Worm (Caenorhabditis elegans) whole organism, L1 larva: Measurements from ENCODE around the gene osg-1.

ENCODE experiments used
- C16A3.4 ChIP-seq: fragments of 150-350 bp; optimal IDR thresholded peaks from 2 replicates; lab custom pipeline; 2014; ENCODE audit warnings: missing biosample characterization, missing genetic modification characterization
- F16B12.6 ChIP-seq: fragments of 150-350 bp; optimal IDR thresholded peaks from 2 replicates; lab custom pipeline; 2014; ENCODE audit warnings: missing biosample characterization, missing genetic modification characterization
- Y116A8C.19 ChIP-seq: sonication (generic microtip); optimal IDR thresholded peaks from 2 replicates; lab custom pipeline; 2016; ENCODE audit warnings: missing compliant biosample characterization, missing genetic modification characterization, borderline replicate concordance
- aha-1 ChIP-seq: fragments of 150-350 bp; optimal IDR thresholded peaks from 2 replicates; lab custom pipeline; 2014; ENCODE audit warnings: missing biosample characterization, missing genetic modification characterization
- blmp-1 ChIP-seq: fragments of 150-350 bp; optimal IDR thresholded peaks from 2 replicates; lab custom pipeline; 2014; ENCODE audit warnings: missing biosample characterization, missing genetic modification characterization
- ceh-63 ChIP-seq: fragments of 200-800 bp; sonication (Bioruptor generic); optimal IDR thresholded peaks from 2 replicates; lab custom pipeline; 2018; ENCODE audit warnings: mild to moderate bottlenecking, missing genetic modification characterization, missing compliant biosample characterization
- ceh-82 ChIP-seq, 3 experiments: fragments of 150-350 bp in 1 of 3; sonication (generic microtip) in 2 of 3; optimal IDR thresholded peaks; 2 replicates each; lab custom pipeline; 2014 to 2017; ENCODE audit warnings: missing biosample characterization in 3 of 3, missing genetic modification characterization in 3 of 3
- ceh-88 ChIP-seq: fragments of 200-800 bp; sonication (Bioruptor generic); IDR thresholded peaks from 2 replicates; pipeline ENCODE4 v1.3.6; 2022; ENCODE audit warnings: missing genetic modification characterization, missing compliant biosample characterization
- ces-1 ChIP-seq: fragments of 150-350 bp; optimal IDR thresholded peaks from 2 replicates; lab custom pipeline; 2014; ENCODE audit warnings: missing biosample characterization, missing genetic modification reagents, missing genetic modification characterization
- dpl-1 ChIP-seq, 3 experiments: fragments of 150-350 bp in 2 of 3; sonication (generic microtip) in 1 of 3; optimal IDR thresholded peaks; 2 replicates each; lab custom pipeline; 2014 to 2017; ENCODE audit warnings: missing biosample characterization in 3 of 3, missing genetic modification characterization in 3 of 3, missing genetic modification reagents in 3 of 3
- efl-1 ChIP-seq, 4 experiments: fragments of 150-350 bp; optimal IDR thresholded peaks in 3 of 4; peaks in 1 of 4; 1 replicate in 1 of 4; 2 replicates in 3 of 4; lab custom pipeline; 2014; ENCODE audit warnings: missing biosample characterization in 2 of 4, missing genetic modification characterization in 2 of 4, missing genetic modification reagents in 2 of 4
- egl-27 ChIP-seq, 2 experiments: fragments of 150-350 bp in 1 of 2; sonication (generic microtip); optimal IDR thresholded peaks; 3 replicates each; lab custom pipeline; 2017 to 2018; ENCODE audit warnings: missing biosample characterization in 2 of 2, missing genetic modification characterization in 2 of 2, missing genetic modification reagents in 2 of 2
- elt-3 ChIP-seq, 6 experiments: fragments of 150-350 bp in 1 of 6; sonication (generic microtip); optimal IDR thresholded peaks; 2 replicates each; lab custom pipeline; 2017 to 2018; ENCODE audit warnings: missing biosample characterization in 6 of 6, missing genetic modification characterization in 6 of 6, inconsistent platforms in 1 of 6
- ets-5 ChIP-seq: fragments of 200-800 bp; sonication (Bioruptor generic); IDR thresholded peaks from 2 replicates; pipeline ENCODE4 v1.3.6; 2022; ENCODE audit warnings: missing genetic modification characterization, missing compliant biosample characterization
- fkh-8 ChIP-seq: sonication (generic microtip); optimal IDR thresholded peaks from 2 replicates; lab custom pipeline; 2016; ENCODE audit warnings: mild to moderate bottlenecking, missing genetic modification characterization, missing compliant biosample characterization
- grh-1 ChIP-seq: fragments of 200-800 bp; sonication (Bioruptor generic); IDR thresholded peaks from 2 replicates; pipeline ENCODE4 v1.3.6; 2022; ENCODE audit warnings: missing genetic modification reagents, missing genetic modification characterization, missing compliant biosample characterization
- hlh-17 ChIP-seq: fragments of 200-800 bp; sonication (Bioruptor generic); optimal IDR thresholded peaks from 2 replicates; lab custom pipeline; 2018; ENCODE audit warnings: missing genetic modification characterization, mild to moderate bottlenecking, missing compliant biosample characterization, moderate library complexity, borderline replicate concordance
- irx-1 ChIP-seq: sonication (generic microtip); optimal IDR thresholded peaks from 2 replicates; lab custom pipeline; 2016; ENCODE audit warnings: missing genetic modification characterization, missing compliant biosample characterization
- jun-1 ChIP-seq: fragments of 150-350 bp; optimal IDR thresholded peaks from 2 replicates; lab custom pipeline; 2014; ENCODE audit warnings: missing biosample characterization, missing genetic modification reagents, missing genetic modification characterization
- lin-15B ChIP-seq: fragments of 150-350 bp; sonication (generic microtip); optimal IDR thresholded peaks from 3 replicates; lab custom pipeline; 2014; ENCODE audit warnings: missing biosample characterization, missing genetic modification characterization
- lin-35 ChIP-seq, 2 experiments: fragments of 150-350 bp; optimal IDR thresholded peaks; 2 replicates each; lab custom pipeline; 2014; ENCODE audit warnings: missing biosample characterization in 2 of 2, missing genetic modification characterization in 2 of 2, missing genetic modification reagents in 2 of 2
- lir-3 ChIP-seq: sonication (generic microtip); optimal IDR thresholded peaks from 2 replicates; lab custom pipeline; 2016; ENCODE audit warnings: mild to moderate bottlenecking, missing genetic modification characterization, moderate library complexity, missing compliant biosample characterization; ENCODE audit not compliant: poor library complexity
- mab-9 ChIP-seq: fragments of 200-800 bp; sonication (Bioruptor generic); IDR thresholded peaks from 2 replicates; pipeline ENCODE4 v1.3.6; 2022; ENCODE audit warnings: missing genetic modification reagents, missing genetic modification characterization, missing compliant biosample characterization
- mdl-1 ChIP-seq, 2 experiments: fragments of 150-350 bp; optimal IDR thresholded peaks; 2 replicates each; lab custom pipeline; 2014 to 2017; ENCODE audit warnings: missing biosample characterization in 2 of 2, missing genetic modification characterization in 2 of 2, inconsistent platforms in 1 of 2
- mef-2 ChIP-seq: fragments of 150-350 bp; optimal IDR thresholded peaks from 2 replicates; lab custom pipeline; 2014; ENCODE audit warnings: missing biosample characterization, missing genetic modification characterization
- mep-1 ChIP-seq: fragments of 150-350 bp; optimal IDR thresholded peaks from 2 replicates; lab custom pipeline; 2014; ENCODE audit warnings: missing biosample characterization, missing genetic modification characterization
- nhr-12 ChIP-seq: sonication (generic microtip); optimal IDR thresholded peaks from 2 replicates; lab custom pipeline; 2017; ENCODE audit warnings: missing biosample characterization, missing genetic modification characterization
- nhr-20 ChIP-seq: sonication (generic microtip); optimal IDR thresholded peaks from 2 replicates; lab custom pipeline; 2016; ENCODE audit warnings: mild to moderate bottlenecking, missing genetic modification characterization, missing compliant biosample characterization
- nhr-71 ChIP-seq: sonication (generic microtip); optimal IDR thresholded peaks from 2 replicates; lab custom pipeline; 2016; ENCODE audit warnings: mild to moderate bottlenecking, missing genetic modification characterization, moderate library complexity, missing compliant biosample characterization
- nhr-77 ChIP-seq: fragments of 150-350 bp; optimal IDR thresholded peaks from 2 replicates; lab custom pipeline; 2014; ENCODE audit warnings: missing biosample characterization, missing genetic modification characterization
- nhr-84 ChIP-seq: sonication (generic microtip); optimal IDR thresholded peaks from 2 replicates; lab custom pipeline; 2017; ENCODE audit warnings: missing biosample characterization, missing genetic modification characterization
- nhr-90 ChIP-seq: sonication (generic microtip); optimal IDR thresholded peaks from 2 replicates; lab custom pipeline; 2016; ENCODE audit warnings: mild to moderate bottlenecking, missing genetic modification characterization, missing compliant biosample characterization; ENCODE audit not compliant: poor library complexity
- pax-3 ChIP-seq: fragments of 200-800 bp; sonication (Bioruptor generic); optimal IDR thresholded peaks from 2 replicates; lab custom pipeline; 2018; ENCODE audit warnings: mild to moderate bottlenecking, missing genetic modification characterization, moderate library complexity, missing compliant biosample characterization
- rnt-1 ChIP-seq: sonication (generic microtip); optimal IDR thresholded peaks from 2 replicates; lab custom pipeline; 2016; ENCODE audit warnings: mild to moderate bottlenecking, missing genetic modification characterization, moderate library complexity, missing compliant biosample characterization
- skn-1 ChIP-seq: fragments of 150-350 bp; optimal IDR thresholded peaks from 2 replicates; lab custom pipeline; 2014; ENCODE audit warnings: missing biosample characterization, missing genetic modification characterization
- snpc-4 ChIP-seq: fragments of 150-350 bp; optimal IDR thresholded peaks from 2 replicates; lab custom pipeline; 2014; ENCODE audit warnings: missing biosample characterization, missing genetic modification characterization
- snu-23 ChIP-seq: sonication (generic microtip); optimal IDR thresholded peaks from 2 replicates; lab custom pipeline; 2016; ENCODE audit warnings: missing genetic modification characterization, missing compliant biosample characterization
- sptf-1 ChIP-seq: fragments of 150-350 bp; optimal IDR thresholded peaks from 2 replicates; lab custom pipeline; 2014; ENCODE audit warnings: missing biosample characterization, missing genetic modification characterization
- swsn-7 ChIP-seq: sonication (generic microtip); optimal IDR thresholded peaks from 2 replicates; lab custom pipeline; 2016; ENCODE audit warnings: missing genetic modification characterization, missing compliant biosample characterization
- tbx-2 ChIP-seq: sonication (generic microtip); optimal IDR thresholded peaks from 2 replicates; lab custom pipeline; 2016; ENCODE audit warnings: missing genetic modification characterization, missing compliant biosample characterization
- tlp-1 ChIP-seq: fragments of 150-350 bp; optimal IDR thresholded peaks from 2 replicates; lab custom pipeline; 2014; ENCODE audit warnings: missing biosample characterization, missing genetic modification characterization
- unc-130 ChIP-seq: fragments of 150-350 bp; optimal IDR thresholded peaks from 2 replicates; lab custom pipeline; 2017; ENCODE audit warnings: missing biosample characterization, missing genetic modification characterization, inconsistent platforms
- unc-30 ChIP-seq: sonication (generic microtip); optimal IDR thresholded peaks from 2 replicates; lab custom pipeline; 2017; ENCODE audit warnings: missing biosample characterization, missing genetic modification characterization
- unc-86 ChIP-seq: sonication (generic microtip); optimal IDR thresholded peaks from 2 replicates; lab custom pipeline; 2016; ENCODE audit warnings: missing genetic modification characterization, missing compliant biosample characterization
- unc-98 ChIP-seq: fragments of 200-800 bp; sonication (Bioruptor generic); IDR thresholded peaks from 2 replicates; pipeline ENCODE4 v1.3.6; 2022; ENCODE audit warnings: missing genetic modification characterization, missing compliant biosample characterization
- vab-15 ChIP-seq: sonication (generic microtip); optimal IDR thresholded peaks from 2 replicates; lab custom pipeline; 2017; ENCODE audit warnings: missing genotype, mild to moderate bottlenecking, missing genetic modification characterization, missing compliant biosample characterization
- xbp-1 ChIP-seq: sonication (generic microtip); optimal IDR thresholded peaks from 2 replicates; lab custom pipeline; 2016; ENCODE audit warnings: missing genetic modification characterization, missing compliant biosample characterization
- zip-4 ChIP-seq: fragments of 200-800 bp; sonication (Bioruptor generic); optimal IDR thresholded peaks from 2 replicates; lab custom pipeline; 2018; ENCODE audit warnings: mild to moderate bottlenecking, missing genetic modification characterization, moderate library complexity, missing compliant biosample characterization
- ztf-4 ChIP-seq: fragments of 150-350 bp; optimal IDR thresholded peaks from 2 replicates; lab custom pipeline; 2014; ENCODE audit warnings: missing biosample characterization, missing genetic modification characterization

The osg-1 gene

ce11 chrIII:5442711-5443253, 44.6 kb upstream of the osg-1 start, which contains the start of the genes T24G10.2 and disl-2 (continued):
- TF ChIP-seq pax-3 (tag; lab: Kevin White, UChicago) (no peak), nhr-71 (tag; lab: Kevin White, UChicago) (peak; percentile 37), nhr-12 (tag; lab: Kevin White, UChicago) (no peak), C16A3.4 (tag; lab: Kevin White, UChicago) (peak; percentile 74), egl-27 (tag; optimal IDR thresholded peaks at IDR 0.05; lab: Kevin White, UChicago) (no peak), nhr-90 (tag; lab: Kevin White, UChicago) (no peak), lin-15B (tag; lab: Kevin White, UChicago) (peak; percentile 39), snu-23 (peak; percentile 77), nhr-77 (tag; lab: Kevin White, UChicago) (peak; percentile 9), elt-3 (tag; optimal IDR thresholded peaks at IDR 0.05; lab: Kevin White, UChicago) (peak in 1 of 6 experiments; percentile 73), xbp-1 (peak; percentile 51), rnt-1 (tag; lab: Kevin White, UChicago) (peak; percentile 29), sptf-1 (tag; lab: Kevin White, UChicago) (no peak), dpl-1 (GFP tag; optimal IDR thresholded peaks at IDR 0.05; lab: Kevin White, UChicago) (peak; percentile 63 to 78 (median 70)), tbx-2 (tag; lab: Kevin White, UChicago) (peak; percentile 28), fkh-8 (tag; lab: Kevin White, UChicago) (no peak), unc-30 (tag; lab: Kevin White, UChicago) (no peak), ceh-88 (GFP tag; lab: Robert Waterston, UW) (no peak), lin-35 (GFP tag; optimal IDR thresholded peaks at IDR 0.05; lab: Kevin White, UChicago) (peak; percentile 62 to 78), ceh-63 (GFP tag; lab: Kevin White, UChicago) (no peak), mdl-1 (tag; optimal IDR thresholded peaks at IDR 0.05; lab: Kevin White, UChicago) (peak in 1 of 2 experiments; percentile 55), grh-1 (GFP tag; lab: Robert Waterston, UW) (no peak), snpc-4 (tag; lab: Kevin White, UChicago) (peak; percentile 21), unc-98 (GFP tag; lab: Robert Waterston, UW) (no peak), lir-3 (tag; lab: Kevin White, UChicago) (no peak), unc-86 (tag; lab: Kevin White, UChicago) (no peak), aha-1 (no peak), vab-15 (tag; lab: Kevin White, UChicago) (peak; percentile 6)
- TF ChIP-seq, all 84 proteins: peak for 31

DNA sequence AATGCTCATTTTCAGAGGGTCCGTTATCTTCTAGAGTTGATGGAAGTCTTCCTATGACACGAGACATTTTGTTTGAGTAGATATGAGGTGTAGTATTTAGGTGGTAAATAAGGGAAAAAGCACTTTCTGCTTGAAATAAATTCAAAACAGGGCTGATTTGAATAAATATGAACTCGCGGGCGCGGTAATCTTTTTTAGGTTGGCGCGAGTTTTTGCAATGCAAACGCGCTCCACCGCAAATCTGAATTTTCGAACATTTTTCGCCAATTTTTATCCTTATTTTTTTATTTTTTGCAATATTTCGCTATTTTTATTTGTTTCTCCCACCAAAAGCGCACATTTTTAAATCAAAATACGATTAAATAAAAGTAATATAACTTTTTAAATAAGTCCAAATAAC, 39.2 kb upstream of the osg-1 start, which contains the start of gene skpt-1:
Gene skpt-1 (minus strand): TSS at position 219 of the 400 bp plus-strand sequence.
- TF ChIP-seq pax-3 (tag; lab: Kevin White, UChicago) (no peak), lin-35 (GFP tag; optimal IDR thresholded peaks at IDR 0.05; lab: Kevin White, UChicago) (peak; percentile 80 to 93), ceh-82 (tag; optimal IDR thresholded peaks at IDR 0.05; lab: Kevin White, UChicago) (peak in 1 of 3 experiments; percentile 34), skn-1 (tag; lab: Kevin White, UChicago) (peak; percentile 41), nhr-84 (tag; lab: Kevin White, UChicago) (no peak), fkh-8 (tag; lab: Kevin White, UChicago) (no peak), unc-130 (no peak), ceh-88 (GFP tag; lab: Robert Waterston, UW) (no peak), blmp-1 (peak; percentile 13), snu-23 (peak; percentile 26), elt-3 (tag; optimal IDR thresholded peaks at IDR 0.05; lab: Kevin White, UChicago) (no peak), zip-4 (GFP tag; lab: Kevin White, UChicago) (no peak), ces-1 (GFP tag; lab: Kevin White, UChicago) (no peak), F16B12.6 (tag; lab: Kevin White, UChicago) (peak; percentile 49), hlh-17 (no peak), efl-1 (optimal IDR thresholded peaks at IDR 0.05; lab: Kevin White, UChicago) (peak; percentile 72 to 84), efl-1 (GFP tag; optimal IDR thresholded peaks at IDR 0.05 in 1 of 2; lab: Kevin White, UChicago) (peak; percentile 87 to 99), mab-9 (GFP tag; lab: Robert Waterston, UW) (no peak), nhr-20 (peak; percentile 11), Y116A8C.19 (tag; lab: Kevin White, UChicago) (no peak), swsn-7 (tag; lab: Kevin White, UChicago) (peak; percentile 9), mep-1 (no peak), grh-1 (GFP tag; lab: Robert Waterston, UW) (no peak), ets-5 (GFP tag; lab: Robert Waterston, UW) (no peak), ztf-4 (tag; lab: Kevin White, UChicago) (no peak), vab-15 (tag; lab: Kevin White, UChicago) (no peak), irx-1 (tag; lab: Kevin White, UChicago) (no peak), xbp-1 (no peak), mef-2 (tag; lab: Kevin White, UChicago) (no peak), snpc-4 (tag; lab: Kevin White, UChicago) (no peak), tlp-1 (tag; lab: Kevin White, UChicago) (no peak), jun-1 (no peak)
